Fruit fly (Drosophila melanogaster): ENCODE results near the gene CG31373.
A peak's percentile ranks its signal among the peaks of the same experiment; 100 is the strongest.

Gene CG31373

dm6 chr3R:10677245-10677902 is 31.8 kb downstream of the CG31373 start, which contains the start of gene CG6465:
CG6465 (minus strand) TSS chr3R:10677251.
- no peak for TF ChIP-seq Snoo (tag; optimal IDR thresholded peaks at IDR 0.05)
- TF ChIP-seq Ets98B (GFP tag; IDR thresholded peaks at IDR 0.05) = peak; percentile 22; the same call in 1 of the 2 replicates
- TF ChIP-seq EcR (GFP tag; optimal IDR thresholded peaks at IDR 0.05) = peak; percentile 96
- no peak for TF ChIP-seq CG9948 (tag; optimal IDR thresholded peaks at IDR 0.05)
- TF ChIP-seq gl (tag; optimal IDR thresholded peaks at IDR 0.05) = no peak
- TF ChIP-seq CG8301 (tag; optimal IDR thresholded peaks at IDR 0.05) = no peak

- TF ChIP-seq Pif1A (GFP tag; optimal IDR thresholded peaks at IDR 0.05) = no peak
- no peak for TF ChIP-seq CG12605 (GFP tag; IDR thresholded peaks at IDR 0.05)
- TF ChIP-seq CG8301 (tag; optimal IDR thresholded peaks at IDR 0.05) = no peak
- no peak for TF ChIP-seq gl (tag; optimal IDR thresholded peaks at IDR 0.05)
- no peak for TF ChIP-seq EcR (GFP tag; optimal IDR thresholded peaks at IDR 0.05)
- TF ChIP-seq CG9948 (tag; optimal IDR thresholded peaks at IDR 0.05) = no peak
- TF ChIP-seq Ets98B (GFP tag; IDR thresholded peaks at IDR 0.05) = no peak
- no peak for TF ChIP-seq CG34367 (tag; optimal IDR thresholded peaks at IDR 0.05)
- TF ChIP-seq CG17806 (tag; optimal IDR thresholded peaks at IDR 0.05) = no peak
- TF ChIP-seq fd96Ca (GFP tag; IDR thresholded peaks at IDR 0.05) = no peak
- TF ChIP-seq Snoo (tag; optimal IDR thresholded peaks at IDR 0.05) = no peak
- TF ChIP-seq CG10348 (GFP tag; IDR thresholded peaks at IDR 0.05) = no peak
These were observed 34.1 kb downstream of the CG31373 start for dm6 chr3R:10675101-10675500.

dm6 chr3R:10673571-10673970 is 35.6 kb downstream of the CG31373 start:
- TF ChIP-seq CG17806 (tag; optimal IDR thresholded peaks at IDR 0.05) (no peak), CG32121 (GFP tag; IDR thresholded peaks at IDR 0.05) (no peak), CG13204 (GFP tag; optimal IDR thresholded peaks at IDR 0.05) (no peak), CG10348 (GFP tag; IDR thresholded peaks at IDR 0.05) (no peak), CG14655 (GFP tag; optimal IDR thresholded peaks at IDR 0.05) (no peak), CG34367 (tag; optimal IDR thresholded peaks at IDR 0.05) (no peak), Ets98B (GFP tag; IDR thresholded peaks at IDR 0.05) (no peak), CG12605 (GFP tag; IDR thresholded peaks at IDR 0.05) (no peak), CG8159 (tag; optimal IDR thresholded peaks at IDR 0.05) (peak; percentile 19), D1 (tag; optimal IDR thresholded peaks at IDR 0.05) (no peak), rn (GFP tag; IDR thresholded peaks at IDR 0.05) (no peak), CG8301 (tag; optimal IDR thresholded peaks at IDR 0.05) (no peak), CG15710 (tag; optimal IDR thresholded peaks at IDR 0.05) (peak; percentile 23), fd96Ca (GFP tag; IDR thresholded peaks at IDR 0.05) (no peak), EcR (GFP tag; optimal IDR thresholded peaks at IDR 0.05) (no peak), CG4496 (GFP tag; IDR thresholded peaks at IDR 0.05) (no peak), Snoo (tag; optimal IDR thresholded peaks at IDR 0.05) (no peak), Pif1A (GFP tag; optimal IDR thresholded peaks at IDR 0.05) (no peak), CG9948 (tag; optimal IDR thresholded peaks at IDR 0.05) (peak; percentile 14)

- TF ChIP-seq CG8159 (tag; optimal IDR thresholded peaks at IDR 0.05) (no peak), gl (tag; optimal IDR thresholded peaks at IDR 0.05) (no peak), fd96Ca (GFP tag; IDR thresholded peaks at IDR 0.05) (no peak), CG34367 (tag; optimal IDR thresholded peaks at IDR 0.05) (no peak), Pif1B (GFP tag; optimal IDR thresholded peaks at IDR 0.05) (no peak), Pif1A (GFP tag; optimal IDR thresholded peaks at IDR 0.05) (no peak), CG15710 (tag; optimal IDR thresholded peaks at IDR 0.05) (no peak), CG17806 (tag; optimal IDR thresholded peaks at IDR 0.05) (no peak)
These were observed 36.5 kb downstream of the CG31373 start for dm6 chr3R:10672680-10673079.

- TF ChIP-seq CG14655 (GFP tag; optimal IDR thresholded peaks at IDR 0.05) (peak; percentile 20), Pif1A (GFP tag; optimal IDR thresholded peaks at IDR 0.05) (no peak), fd96Ca (GFP tag; IDR thresholded peaks at IDR 0.05) (no peak), CG8159 (tag; optimal IDR thresholded peaks at IDR 0.05) (peak; percentile 5), CG9948 (tag; optimal IDR thresholded peaks at IDR 0.05) (peak; percentile 5), CG32121 (GFP tag; IDR thresholded peaks at IDR 0.05) (no peak), Pif1B (GFP tag; optimal IDR thresholded peaks at IDR 0.05) (no peak), CG13204 (GFP tag; optimal IDR thresholded peaks at IDR 0.05) (no peak), CG15710 (tag; optimal IDR thresholded peaks at IDR 0.05) (peak; percentile 3), CG17806 (tag; optimal IDR thresholded peaks at IDR 0.05) (peak; percentile 37)
These were observed 39.2 kb downstream of the CG31373 start for dm6 chr3R:10669950-10670349.

dm6 chr3R:10667964-10668363 is 41.2 kb downstream of the CG31373 start:
- TF ChIP-seq Ets98B (GFP tag; IDR thresholded peaks at IDR 0.05) (no peak), D1 (tag; optimal IDR thresholded peaks at IDR 0.05) (no peak), EcR (GFP tag; optimal IDR thresholded peaks at IDR 0.05) (no peak), CG34367 (tag; optimal IDR thresholded peaks at IDR 0.05) (no peak), CG12605 (GFP tag; IDR thresholded peaks at IDR 0.05) (no peak), CG15710 (tag; optimal IDR thresholded peaks at IDR 0.05) (no peak), Pif1A (GFP tag; optimal IDR thresholded peaks at IDR 0.05) (no peak), CG10348 (GFP tag; IDR thresholded peaks at IDR 0.05) (no peak), CG9948 (tag; optimal IDR thresholded peaks at IDR 0.05) (no peak)

- TF ChIP-seq CG4496 (GFP tag; IDR thresholded peaks at IDR 0.05) = peak; percentile 83
- TF ChIP-seq Pif1A (GFP tag; optimal IDR thresholded peaks at IDR 0.05) = peak; percentile 60
- no peak for TF ChIP-seq Pif1B (GFP tag; optimal IDR thresholded peaks at IDR 0.05)
- peak; percentile 61 for TF ChIP-seq CG34367 (tag; optimal IDR thresholded peaks at IDR 0.05)
- TF ChIP-seq D1 (tag; optimal IDR thresholded peaks at IDR 0.05) = peak; percentile 53
- peak; percentile 63 for TF ChIP-seq gl (tag; optimal IDR thresholded peaks at IDR 0.05)
- peak; percentile 59 for TF ChIP-seq CG13204 (GFP tag; optimal IDR thresholded peaks at IDR 0.05)
- TF ChIP-seq Ets98B (GFP tag; IDR thresholded peaks at IDR 0.05) = peak; percentile 79
- peak; percentile 80 for TF ChIP-seq fd96Ca (GFP tag; IDR thresholded peaks at IDR 0.05)
- no peak for TF ChIP-seq CG10348 (GFP tag; IDR thresholded peaks at IDR 0.05)
- TF ChIP-seq CG32121 (GFP tag; IDR thresholded peaks at IDR 0.05) = peak; percentile 82
- TF ChIP-seq EcR (GFP tag; optimal IDR thresholded peaks at IDR 0.05) = no peak
- TF ChIP-seq rn (GFP tag; IDR thresholded peaks at IDR 0.05) = peak; percentile 69
- TF ChIP-seq CG12605 (GFP tag; IDR thresholded peaks at IDR 0.05) = peak; percentile 71
- no peak for TF ChIP-seq Snoo (tag; optimal IDR thresholded peaks at IDR 0.05)
- TF ChIP-seq CG15710 (tag; optimal IDR thresholded peaks at IDR 0.05) = peak; percentile 34
- TF ChIP-seq CG9948 (tag; optimal IDR thresholded peaks at IDR 0.05) = no peak
- TF ChIP-seq CG14655 (GFP tag; optimal IDR thresholded peaks at IDR 0.05) = peak; percentile 61
- peak; percentile 39 for TF ChIP-seq CG8159 (tag; optimal IDR thresholded peaks at IDR 0.05)
- peak; percentile 8 for TF ChIP-seq CG17806 (tag; optimal IDR thresholded peaks at IDR 0.05)
- peak; percentile 47 for TF ChIP-seq CG8301 (tag; optimal IDR thresholded peaks at IDR 0.05)
These were observed 44.2 kb downstream of the CG31373 start for dm6 chr3R:10664942-10665341.

Data from whole organism, pupa.